Fruit fly (Drosophila melanogaster) whole organism, embryonic: ENCODE measurements around the gene melt.

ENCODE experiments used
- BEAF-32 ChIP-seq: fragments of 200-800 bp; sonication (Bioruptor generic); optimal IDR thresholded peaks from 3 replicates; lab custom pipeline; 2017; ENCODE audit warnings: missing biosample characterization, missing genetic modification characterization, mild to moderate bottlenecking, moderate library complexity, missing genetic modification reagents
- Bteb2 ChIP-seq: fragments of 200-800 bp; sonication (Bioruptor generic); optimal IDR thresholded peaks from 2 replicates; lab custom pipeline; 2016; ENCODE audit warnings: missing biosample characterization, missing genetic modification characterization
- CG10147 ChIP-seq: fragments of 200-800 bp; sonication (Bioruptor generic); optimal IDR thresholded peaks from 2 replicates; lab custom pipeline; 2019; ENCODE audit warnings: missing biosample characterization, mild to moderate bottlenecking, missing genetic modification characterization, moderate library complexity
- CG11093 ChIP-seq: fragments of 200-800 bp; sonication (Bioruptor generic); IDR thresholded peaks from 3 replicates; pipeline ENCODE4 v1.3.6; 2022; ENCODE audit warnings: missing biosample characterization, missing genetic modification characterization
- CG11560 ChIP-seq: fragments of 200-800 bp; sonication (Bioruptor generic); IDR thresholded peaks from 3 replicates; pipeline ENCODE4 v1.3.6; 2022; ENCODE audit warnings: missing biosample characterization, missing genetic modification characterization
- CG12071 ChIP-seq: fragments of 200-800 bp; sonication (Bioruptor generic); optimal IDR thresholded peaks from 3 replicates; lab custom pipeline; 2018; ENCODE audit warnings: missing biosample characterization, mild to moderate bottlenecking, missing genetic modification characterization
- CG12769 ChIP-seq: fragments of 200-800 bp; sonication (Bioruptor generic); optimal IDR thresholded peaks from 2 replicates; lab custom pipeline; 2019; ENCODE audit warnings: missing biosample characterization, mild to moderate bottlenecking, missing genetic modification characterization, moderate library complexity
- CG13287 ChIP-seq: fragments of 200-800 bp; sonication (Bioruptor generic); IDR thresholded peaks from 2 replicates; pipeline ENCODE4 v1.3.6; 2022; ENCODE audit warnings: missing biosample characterization, missing genetic modification characterization; ENCODE audit not compliant: partially characterized antibody
- CG14860 ChIP-seq: fragments of 200-800 bp; sonication (Bioruptor generic); IDR thresholded peaks from 3 replicates; pipeline ENCODE4 v1.3.6; 2022; ENCODE audit warnings: missing biosample characterization, missing genetic modification characterization; ENCODE audit not compliant: partially characterized antibody
- CG34376 ChIP-seq: fragments of 200-800 bp; sonication (Bioruptor generic); optimal IDR thresholded peaks from 2 replicates; lab custom pipeline; 2018; ENCODE audit warnings: missing biosample characterization, mild to moderate bottlenecking, missing genetic modification characterization
- CG4282 ChIP-seq: fragments of 200-800 bp; sonication (Bioruptor generic); optimal IDR thresholded peaks from 2 replicates; lab custom pipeline; 2016; ENCODE audit warnings: missing biosample characterization, missing genetic modification characterization
- CG4617 ChIP-seq: fragments of 200-800 bp; sonication (Bioruptor generic); optimal IDR thresholded peaks from 3 replicates; lab custom pipeline; 2016; ENCODE audit warnings: missing biosample characterization, missing genetic modification characterization, borderline replicate concordance
- CG6791 ChIP-seq: fragments of 200-800 bp; sonication (Bioruptor generic); IDR thresholded peaks from 3 replicates; pipeline ENCODE4 v1.3.6; 2022; ENCODE audit warnings: missing biosample characterization, missing genetic modification characterization; ENCODE audit not compliant: partially characterized antibody
- CG7963 ChIP-seq: fragments of 200-800 bp; sonication (Bioruptor generic); IDR thresholded peaks from 3 replicates; pipeline ENCODE4 v1.3.6; 2022; ENCODE audit warnings: missing biosample characterization, missing genetic modification characterization; ENCODE audit not compliant: partially characterized antibody
- Dll ChIP-seq: fragments of 200-800 bp; sonication (Bioruptor generic); IDR thresholded peaks from 4 replicates; pipeline ENCODE4 v1.3.6; 2022; ENCODE audit warnings: missing biosample characterization, missing genetic modification characterization; ENCODE audit not compliant: partially characterized antibody
- Doc3 ChIP-seq: fragments of 200-800 bp; sonication (Bioruptor generic); IDR thresholded peaks from 3 replicates; pipeline ENCODE4 v1.3.6; 2022; ENCODE audit warnings: missing biosample characterization, missing genetic modification characterization; ENCODE audit not compliant: partially characterized antibody
- Fer1 ChIP-seq: fragments of 200-800 bp; sonication (Bioruptor generic); optimal IDR thresholded peaks from 2 replicates; lab custom pipeline; 2017; ENCODE audit warnings: missing biosample characterization, mild to moderate bottlenecking, missing genetic modification characterization
- Gug ChIP-seq: fragments of 200-800 bp; sonication (Bioruptor generic); IDR thresholded peaks from 4 replicates; pipeline ENCODE4 v1.3.6; 2022; ENCODE audit warnings: missing biosample characterization, missing genetic modification characterization
- Kr ChIP-seq: fragments of 200-800 bp; sonication (Bioruptor generic); optimal IDR thresholded peaks from 2 replicates; lab custom pipeline; 2017; ENCODE audit warnings: missing biosample characterization, mild to moderate bottlenecking, missing genetic modification characterization
- Lhr ChIP-seq: fragments of 200-800 bp; sonication (Bioruptor generic); optimal IDR thresholded peaks from 3 replicates; lab custom pipeline; 2017; ENCODE audit warnings: mild to moderate bottlenecking, missing biosample characterization, missing genetic modification reagents, missing genetic modification characterization
- MBD-R2 ChIP-seq: fragments of 200-800 bp; sonication (Bioruptor generic); IDR thresholded peaks from 2 replicates; pipeline ENCODE4 v1.3.6; 2022; ENCODE audit warnings: missing biosample characterization, missing genetic modification characterization
- Med ChIP-seq: fragments of 200-800 bp; sonication (Bioruptor generic); peaks from one replicate; lab custom pipeline; 2016; ENCODE audit warnings: missing biosample characterization, missing genetic modification characterization, mild to moderate bottlenecking, inconsistent platforms, moderate library complexity
- Opbp ChIP-seq: fragments of 200-800 bp; sonication (Bioruptor generic); IDR thresholded peaks from 3 replicates; pipeline ENCODE4 v1.3.6; 2022; ENCODE audit warnings: missing biosample characterization, missing genetic modification characterization; ENCODE audit not compliant: partially characterized antibody
- Rfx ChIP-seq: fragments of 200-800 bp; sonication (Bioruptor generic); IDR thresholded peaks from 2 replicates; pipeline ENCODE4 v1.3.6; 2022; ENCODE audit warnings: missing biosample characterization, missing genetic modification characterization
- Scr ChIP-seq: fragments of 200-800 bp; sonication (Bioruptor generic); IDR thresholded peaks from 2 replicates; pipeline ENCODE4 v1.3.6; 2022; ENCODE audit warnings: missing biosample characterization, missing genetic modification characterization; ENCODE audit not compliant: partially characterized antibody
- Side ChIP-seq: fragments of 200-800 bp; sonication (Bioruptor generic); optimal IDR thresholded peaks from 2 replicates; lab custom pipeline; 2016; ENCODE audit warnings: missing biosample characterization, missing genetic modification characterization
- amos ChIP-seq: fragments of 200-800 bp; sonication (Bioruptor generic); IDR thresholded peaks from 2 replicates; pipeline ENCODE4 v1.3.6; 2022; ENCODE audit warnings: missing biosample characterization, missing genetic modification characterization; ENCODE audit not compliant: partially characterized antibody
- bbx ChIP-seq: fragments of 200-800 bp; sonication (Bioruptor generic); IDR thresholded peaks from 2 replicates; pipeline ENCODE4 v1.3.6; 2022; ENCODE audit warnings: missing biosample characterization, missing genetic modification characterization; ENCODE audit not compliant: partially characterized antibody
- cg ChIP-seq: fragments of 200-800 bp; sonication (Bioruptor generic); optimal IDR thresholded peaks from 3 replicates; lab custom pipeline; 2019; ENCODE audit warnings: missing biosample characterization, mild to moderate bottlenecking, missing genetic modification characterization, moderate library complexity
- croc ChIP-seq: fragments of 200-800 bp; sonication (Bioruptor generic); conservative IDR thresholded peaks from 3 replicates; pipeline ENCODE4 v1.3.6; 2022; ENCODE audit warnings: missing biosample characterization, missing genetic modification characterization
- cwo ChIP-seq: fragments of 200-800 bp; sonication (Bioruptor generic); optimal IDR thresholded peaks from 3 replicates; lab custom pipeline; 2017; ENCODE audit warnings: missing biosample characterization, missing genetic modification characterization, mild to moderate bottlenecking, moderate library complexity, missing genetic modification reagents
- ewg ChIP-seq: fragments of 200-800 bp; sonication (Bioruptor generic); optimal IDR thresholded peaks from 3 replicates; lab custom pipeline; 2017; ENCODE audit warnings: mild to moderate bottlenecking, missing biosample characterization, missing genetic modification reagents, missing genetic modification characterization
- ftz-f1 ChIP-seq: fragments of 200-800 bp; sonication (Bioruptor generic); optimal IDR thresholded peaks from 2 replicates; lab custom pipeline; 2016; ENCODE audit warnings: missing biosample characterization, missing genetic modification characterization
- fu2 ChIP-seq: fragments of 200-800 bp; sonication (Bioruptor generic); optimal IDR thresholded peaks from 2 replicates; lab custom pipeline; 2016; ENCODE audit warnings: missing biosample characterization, missing genetic modification characterization
- ind ChIP-seq: fragments of 200-800 bp; sonication (Bioruptor generic); optimal IDR thresholded peaks from 3 replicates; lab custom pipeline; 2016; ENCODE audit warnings: missing biosample characterization, missing genetic modification characterization
- inv ChIP-seq: fragments of 200-800 bp; sonication (Bioruptor generic); IDR thresholded peaks from 2 replicates; pipeline ENCODE4 v1.3.6; 2022; ENCODE audit warnings: missing biosample characterization, missing genetic modification characterization; ENCODE audit not compliant: partially characterized antibody
- lola ChIP-seq, 3 experiments: fragments of >200 bp in 2 of 3; fragments of 200-800 bp in 1 of 3; sonication (Bioruptor generic) in 1 of 3; optimal IDR thresholded peaks; 2 replicates each; lab custom pipeline; 2017 to 2019; ENCODE audit warnings: missing biosample characterization in 3 of 3, missing genetic modification characterization in 3 of 3, mild to moderate bottlenecking in 1 of 3, moderate library complexity in 1 of 3
- mld ChIP-seq: fragments of 200-800 bp; sonication (Bioruptor generic); IDR thresholded peaks from 3 replicates; pipeline ENCODE4 v1.3.6; 2022; ENCODE audit warnings: missing biosample characterization, missing genetic modification characterization; ENCODE audit not compliant: partially characterized antibody
- nerfin-2 ChIP-seq: fragments of 200-800 bp; sonication (Bioruptor generic); IDR thresholded peaks from 2 replicates; pipeline ENCODE4 v1.3.6; 2022; ENCODE audit warnings: missing biosample characterization, missing genetic modification characterization; ENCODE audit not compliant: partially characterized antibody
- nmo ChIP-seq: fragments of 200-800 bp; sonication (Bioruptor generic); optimal IDR thresholded peaks from 2 replicates; lab custom pipeline; 2018; ENCODE audit warnings: missing biosample characterization, mild to moderate bottlenecking, missing genetic modification characterization, moderate library complexity
- onecut ChIP-seq: fragments of 200-800 bp; sonication (Bioruptor generic); IDR thresholded peaks from 2 replicates; pipeline ENCODE4 v1.3.6; 2022; ENCODE audit warnings: missing biosample characterization, missing genetic modification characterization
- org-1 ChIP-seq: fragments of 200-800 bp; sonication (Bioruptor generic); optimal IDR thresholded peaks from 2 replicates; lab custom pipeline; 2017; ENCODE audit warnings: missing biosample characterization, missing genetic modification characterization
- pzg ChIP-seq: fragments of 200-800 bp; sonication (Bioruptor generic); optimal IDR thresholded peaks from 3 replicates; lab custom pipeline; 2018; ENCODE audit warnings: missing biosample characterization, mild to moderate bottlenecking, missing genetic modification characterization, moderate library complexity
- sna ChIP-seq: fragments of 200-800 bp; sonication (Bioruptor generic); IDR thresholded peaks from 2 replicates; pipeline ENCODE4 v1.3.6; 2022; ENCODE audit warnings: missing biosample characterization, missing genetic modification characterization; ENCODE audit not compliant: partially characterized antibody
- tna ChIP-seq: fragments of 200-800 bp; sonication (Bioruptor generic); IDR thresholded peaks from 2 replicates; pipeline ENCODE4 v1.3.6; 2022; ENCODE audit warnings: missing biosample characterization, missing genetic modification characterization; ENCODE audit not compliant: partially characterized antibody
- zfh2 ChIP-seq: fragments of 200-800 bp; sonication (Bioruptor generic); optimal IDR thresholded peaks from 2 replicates; lab custom pipeline; 2016; ENCODE audit warnings: missing biosample characterization, missing genetic modification characterization

melt gene

dm6 chr3L:7125289-7125955 lies 8.9 kb upstream of the melt start, which contains the start of the genes msl-3 and BBS1:
Gene msl-3 (minus strand): TSS chr3L:7125533.
Gene BBS1 (plus strand): TSS chr3L:7125905.
- peak; percentile 60; the same call in 2 of the 3 replicates for TF ChIP-seq CG14860 (GFP tag; lab: Robert Waterston, UW)
- no peak for TF ChIP-seq lola (GFP tag; optimal IDR thresholded peaks at IDR 0.05; lab: Kevin White, UChicago)
- TF ChIP-seq zfh2, result no peak
- peak; percentile 74 for TF ChIP-seq Opbp
- TF ChIP-seq Lhr (GFP tag; lab: Kevin White, UChicago), result peak; percentile 28
- TF ChIP-seq bbx (GFP tag; lab: Robert Waterston, UW), result peak; percentile 66; the same call in 1 of the 2 replicates
- TF ChIP-seq CG7963 (GFP tag; lab: Robert Waterston, UW), result peak; percentile 64
- peak; percentile 84 for TF ChIP-seq CG4617 (GFP tag; lab: Kevin White, UChicago)
- TF ChIP-seq Gug (GFP tag; lab: Robert Waterston, UW), result no peak
- peak; percentile 72 for TF ChIP-seq amos (GFP tag; lab: Robert Waterston, UW)
- TF ChIP-seq CG34376 (GFP tag; lab: Kevin White, UChicago), result peak; percentile 7
- no peak for TF ChIP-seq CG12769
- no peak for TF ChIP-seq nerfin-2 (GFP tag; lab: Robert Waterston, UW)
- no peak for TF ChIP-seq CG12071 (GFP tag; lab: Kevin White, UChicago)
- TF ChIP-seq CG4282, result no peak
- no peak for TF ChIP-seq ind (GFP tag; lab: Kevin White, UChicago)
- peak; percentile 80 for TF ChIP-seq Med (GFP tag; lab: Kevin White, UChicago)
- TF ChIP-seq Doc3 (GFP tag; lab: Robert Waterston, UW), result peak; percentile 51; the same call in 1 of the 3 replicates
- TF ChIP-seq inv (GFP tag; lab: Robert Waterston, UW), result peak; percentile 33; the same call in 1 of the 2 replicates
- peak; percentile 99 for TF ChIP-seq CG11560 (tag; lab: Robert Waterston, UW)
- no peak for TF ChIP-seq Bteb2 (GFP tag; lab: Kevin White, UChicago)
- no peak for TF ChIP-seq cwo (GFP tag; lab: Kevin White, UChicago)
- TF ChIP-seq croc (GFP tag; lab: Robert Waterston, UW), result no peak
- no peak; the same call in 1 of the 2 replicates for TF ChIP-seq onecut (GFP tag; lab: Robert Waterston, UW)
- TF ChIP-seq CG10147 (GFP tag; lab: Kevin White, UChicago), result no peak
- TF ChIP-seq CG11093 (GFP tag; lab: Robert Waterston, UW), result no peak
- peak; percentile 29; the same call in 1 of the 2 replicates for TF ChIP-seq sna (GFP tag; lab: Robert Waterston, UW)
- peak; percentile 86 for TF ChIP-seq pzg
- 0 out of 2 replicates have a peak, but pooled peaks have one; percentile 4 for TF ChIP-seq Rfx (GFP tag; lab: Robert Waterston, UW)
- peak; percentile 90 for TF ChIP-seq cg (GFP tag; lab: Kevin White, UChicago)
- 0 out of 3 replicates have a peak, but pooled peaks have one; percentile 11 for TF ChIP-seq mld (GFP tag; lab: Robert Waterston, UW)
- TF ChIP-seq nmo (GFP tag; lab: Kevin White, UChicago), result peak; percentile 55
- peak; percentile 54 for TF ChIP-seq tna (GFP tag; lab: Robert Waterston, UW)
- TF ChIP-seq Scr, result peak; percentile 65
- peak; percentile 34 for TF ChIP-seq ftz-f1 (GFP tag; lab: Kevin White, UChicago)
- TF ChIP-seq BEAF-32, result peak; percentile 71
- TF ChIP-seq Side (GFP tag; lab: Kevin White, UChicago), result no peak
- TF ChIP-seq fu2 (GFP tag; lab: Kevin White, UChicago), result no peak
- TF ChIP-seq org-1 (GFP tag; lab: Kevin White, UChicago), result no peak
- peak; percentile 79 for TF ChIP-seq Dll (GFP tag; lab: Robert Waterston, UW)
- peak; percentile 47 for TF ChIP-seq ewg (GFP tag; lab: Kevin White, UChicago)
- peak; percentile 82 for TF ChIP-seq CG13287 (GFP tag; lab: Robert Waterston, UW)
- TF ChIP-seq Fer1, result peak; percentile 33
- TF ChIP-seq MBD-R2 (GFP tag; lab: Robert Waterston, UW), result peak; percentile 69
- peak; percentile 72; the same call in 2 of the 3 replicates for TF ChIP-seq CG6791 (GFP tag; lab: Robert Waterston, UW)
- no peak for TF ChIP-seq Kr (GFP tag; lab: Kevin White, UChicago)
